Worm (Caenorhabditis elegans): Measurements from ENCODE around the gene sup-35.

DNA sequence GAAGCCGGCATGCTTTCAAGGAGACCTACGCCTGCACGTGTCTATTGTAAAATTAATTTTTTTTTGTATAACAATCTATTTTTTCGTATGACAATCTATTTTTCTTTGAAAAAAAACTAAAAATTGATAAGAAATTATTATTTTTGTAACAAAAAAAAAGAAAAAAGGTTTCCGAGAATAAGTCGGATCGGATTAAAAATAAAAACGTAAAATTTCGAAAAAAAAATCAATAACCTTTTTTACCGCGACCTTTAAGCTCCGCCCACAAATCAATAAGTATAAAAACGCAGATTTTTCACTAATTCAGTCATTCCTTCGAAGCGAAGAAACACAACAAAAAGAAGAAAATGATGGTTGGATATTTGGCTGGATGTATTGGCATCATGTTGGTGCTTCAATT, 39.6 kb downstream of the sup-35 start, which contains the start of gene W09D6.4:
- TF ChIP-seq ceh-13 (GFP tag; optimal IDR thresholded peaks at IDR 0.05) (no peak), ama-1 (optimal IDR thresholded peaks at IDR 0.05) (no peak), hnd-1 (tag; optimal IDR thresholded peaks at IDR 0.05) (no peak), flt-1 (GFP tag; IDR thresholded peaks at IDR 0.05) (no peak), ceh-36 (tag; optimal IDR thresholded peaks at IDR 0.05) (no peak), aly-1 (tag; optimal IDR thresholded peaks at IDR 0.05) (no peak), hmg-4 (GFP tag; optimal IDR thresholded peaks at IDR 0.05) (no peak), tbx-11 (GFP tag; IDR thresholded peaks at IDR 0.05) (no peak), tra-4 (tag; optimal IDR thresholded peaks at IDR 0.05) (no peak), ets-7 (tag; optimal IDR thresholded peaks at IDR 0.05) (no peak)
